Fruit fly (Drosophila melanogaster): Measurements from ENCODE around the gene rtp.

The rtp gene

dm6 chr3R:5209481-5209880 lies 27.6 kb downstream of the rtp start (continued):
- TF ChIP-seq NC2α (GFP tag; optimal IDR thresholded peaks at IDR 0.05) (no peak), nom (GFP tag; optimal IDR thresholded peaks at IDR 0.05) (peak; percentile 59), slp2 (GFP tag; optimal IDR thresholded peaks at IDR 0.05) (no peak), CG16813 (GFP tag; IDR thresholded peaks at IDR 0.05; ENCODE audit: partially characterized antibody) (no peak), Ravus (GFP tag; IDR thresholded peaks at IDR 0.05) (no peak), CG9609 (GFP tag; optimal IDR thresholded peaks at IDR 0.05) (peak; percentile 21), fu2 (GFP tag; optimal IDR thresholded peaks at IDR 0.05) (no peak), CG14014 (GFP tag; IDR thresholded peaks at IDR 0.05) (no peak), Lim3 (GFP tag; IDR thresholded peaks at IDR 0.05) (no peak), CG5245 (GFP tag; optimal IDR thresholded peaks at IDR 0.05) (peak; percentile 20), MBD-R2 (GFP tag; IDR thresholded peaks at IDR 0.05) (no peak), B-H1 (GFP tag; IDR thresholded peaks at IDR 0.05) (no peak; the same call in 1 of the 3 replicates), CG17385 (GFP tag; optimal IDR thresholded peaks at IDR 0.05) (no peak), CG15601 (tag; optimal IDR thresholded peaks at IDR 0.05) (peak; percentile 7), Atf-2 (GFP tag; optimal IDR thresholded peaks at IDR 0.05) (no peak), croc (GFP tag; conservative IDR thresholded peaks at IDR 0.05) (peak; percentile 31; the same call in 1 of the 3 replicates), ro (GFP tag; IDR thresholded peaks at IDR 0.05) (no peak), CHES-1-like (GFP tag; optimal IDR thresholded peaks at IDR 0.05) (no peak), dimm (GFP tag; IDR thresholded peaks at IDR 0.05) (0 out of 2 replicates have a peak, but pooled peaks have one; percentile 25), CG13123 (GFP tag; optimal IDR thresholded peaks at IDR 0.05) (no peak), CG13775 (GFP tag; optimal IDR thresholded peaks at IDR 0.05) (no peak), CG17359 (tag; optimal IDR thresholded peaks at IDR 0.05) (peak; percentile 66), zen (tag; optimal IDR thresholded peaks at IDR 0.05) (peak; percentile 14), pan (optimal IDR thresholded peaks at IDR 0.05) (no peak), pan (GFP tag; optimal IDR thresholded peaks at IDR 0.05 in 1 of 2, IDR thresholded peaks at IDR 0.05 in 1 of 2) (peak in 1 of 2 experiments; percentile 39), phol (tag; optimal IDR thresholded peaks at IDR 0.05) (peak; percentile 60), Six4 (GFP tag; optimal IDR thresholded peaks at IDR 0.05) (peak; percentile 25), crc (GFP tag; optimal IDR thresholded peaks at IDR 0.05) (no peak), CG8281 (tag; optimal IDR thresholded peaks at IDR 0.05) (no peak), CG17186 (GFP tag; optimal IDR thresholded peaks at IDR 0.05) (no peak), CG13624 (GFP tag; optimal IDR thresholded peaks at IDR 0.05) (no peak), NC2β (GFP tag; optimal IDR thresholded peaks at IDR 0.05) (no peak), gro (GFP tag; optimal IDR thresholded peaks at IDR 0.05) (no peak), amos (GFP tag; IDR thresholded peaks at IDR 0.05; ENCODE audit: partially characterized antibody) (no peak), ERR (GFP tag; optimal IDR thresholded peaks at IDR 0.05) (no peak), caup (GFP tag; optimal IDR thresholded peaks at IDR 0.05; ENCODE audit: severe bottlenecking) (no peak), Dfd (GFP tag; optimal IDR thresholded peaks at IDR 0.05) (no peak), Meics (GFP tag; optimal IDR thresholded peaks at IDR 0.05) (no peak), tll (GFP tag; optimal IDR thresholded peaks at IDR 0.05) (no peak), hbn (GFP tag; IDR thresholded peaks at IDR 0.05; ENCODE audit: partially characterized antibody) (no peak), dm (GFP tag; optimal IDR thresholded peaks at IDR 0.05) (no peak), CG17568 (GFP tag; optimal IDR thresholded peaks at IDR 0.05) (no peak), Dip2 (GFP tag; IDR thresholded peaks at IDR 0.05) (no peak), CG10543 (GFP tag; optimal IDR thresholded peaks at IDR 0.05) (no peak), sr (GFP tag; IDR thresholded peaks at IDR 0.05) (peak; percentile 41; the same call in 1 of the 3 replicates), cwo (GFP tag; optimal IDR thresholded peaks at IDR 0.05) (no peak), CG4707 (GFP tag; optimal IDR thresholded peaks at IDR 0.05) (peak; percentile 17), CG11247 (GFP tag; IDR thresholded peaks at IDR 0.05) (no peak), Hr3 (GFP tag; optimal IDR thresholded peaks at IDR 0.05) (no peak), chif (GFP tag; optimal IDR thresholded peaks at IDR 0.05) (peak in 1 of 2 experiments; percentile 55), ac (GFP tag; optimal IDR thresholded peaks at IDR 0.05) (no peak)
